Fruit fly (Drosophila melanogaster) whole organism: Measurements from ENCODE around the gene mIF2.

Experiments
- CG8478 ChIP-seq: fragments of >200 bp; optimal IDR thresholded peaks from 2 replicates; lab custom pipeline; 2018; ENCODE audit warnings: inconsistent platforms
- Dll ChIP-seq: fragments of >200 bp; optimal IDR thresholded peaks from 2 replicates; lab custom pipeline; 2017
- EcR ChIP-seq, 2 experiments: fragments of >200 bp; optimal IDR thresholded peaks; 2 replicates each; lab custom pipeline; 2017; ENCODE audit warnings: missing biosample characterization in 2 of 2, missing genetic modification characterization in 2 of 2, missing genetic modification reagents in 2 of 2
- pan ChIP-seq: fragments of >200 bp; optimal IDR thresholded peaks from 2 replicates; lab custom pipeline; 2017
- psq ChIP-seq: fragments of >200 bp; optimal IDR thresholded peaks from 2 replicates; lab custom pipeline; 2017
- usp ChIP-seq: fragments of >200 bp; optimal IDR thresholded peaks from 2 replicates; lab custom pipeline; 2017; ENCODE audit warnings: missing biosample characterization, missing genetic modification characterization, mixed read lengths

DNA sequence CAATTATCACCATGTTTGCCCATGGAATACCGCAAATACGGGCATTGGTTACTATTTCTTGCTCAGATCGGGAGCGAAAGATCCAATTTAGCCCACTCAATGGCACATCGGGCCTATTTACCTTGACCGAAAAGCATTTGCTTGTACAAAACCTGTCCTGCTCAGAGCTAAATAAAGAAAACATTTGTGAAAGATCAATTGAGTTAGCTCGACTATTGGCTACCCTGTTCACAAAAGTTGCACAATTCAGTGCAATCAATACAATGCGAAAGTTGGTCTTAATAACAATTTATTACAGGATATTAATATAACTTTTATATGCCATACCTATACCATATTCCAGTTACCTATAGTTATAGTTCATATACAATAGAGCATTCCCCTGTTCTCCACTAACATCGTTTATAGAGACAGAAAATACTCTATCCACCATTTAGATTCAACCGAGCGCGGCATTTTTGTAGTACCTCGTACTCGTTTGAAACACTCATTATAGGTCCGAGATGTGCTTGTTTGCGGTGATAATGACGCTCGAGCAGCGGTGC lies 18.1 kb upstream of the mIF2 start:
- TF ChIP-seq pan (lab: Kevin White, UChicago), result no peak
- no peak for TF ChIP-seq CG8478 (lab: Kevin White, UChicago)
- no peak for TF ChIP-seq psq
- TF ChIP-seq usp (GFP tag; lab: Kevin White, UChicago), result no peak
- TF ChIP-seq EcR (GFP tag; optimal IDR thresholded peaks at IDR 0.05; lab: Kevin White, UChicago), result no peak
- no peak for TF ChIP-seq Dll (lab: Kevin White, UChicago)
